Fruit fly (Drosophila melanogaster): Measurements from ENCODE around the gene puf.

DNA sequence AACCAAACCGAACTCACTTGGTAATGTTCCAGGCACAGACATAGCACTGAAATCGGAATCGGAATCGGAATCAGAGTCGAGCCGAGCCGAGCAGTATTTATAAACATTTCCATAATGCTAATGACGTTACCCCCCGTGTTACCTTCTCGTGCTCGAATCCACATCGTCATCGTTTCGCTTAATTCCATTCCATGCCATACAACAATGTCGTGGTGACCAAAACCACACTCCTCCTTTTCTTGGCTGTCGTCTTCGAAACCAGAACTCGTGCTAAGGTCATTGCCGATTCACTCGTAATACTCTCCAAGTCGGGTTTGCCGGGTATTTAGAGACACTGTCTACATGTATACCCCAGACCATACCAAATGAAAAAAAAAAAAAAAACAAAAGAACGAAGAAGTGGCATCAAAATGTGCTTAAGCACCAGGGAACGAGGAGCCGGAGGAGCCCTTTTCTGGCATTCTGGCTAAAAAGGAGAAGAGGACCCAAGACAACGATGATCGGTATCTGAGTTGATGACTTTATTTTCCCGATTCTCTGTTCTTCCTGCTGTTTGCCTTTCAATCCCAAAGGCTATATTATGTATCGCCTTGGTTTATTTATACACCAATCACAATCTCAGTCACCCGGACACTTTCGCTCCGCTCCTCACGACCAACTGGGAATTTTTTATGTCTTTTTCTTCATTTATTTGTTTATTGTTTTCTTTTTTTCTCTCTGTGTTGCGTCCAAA is 46.3 kb downstream of the puf start:
- TF ChIP-seq ttk (optimal IDR thresholded peaks at IDR 0.05), result no peak
- no peak for TF ChIP-seq Sin3A (optimal IDR thresholded peaks at IDR 0.05)
- no peak for TF ChIP-seq Myc (optimal IDR thresholded peaks at IDR 0.05)
- TF ChIP-seq h (optimal IDR thresholded peaks at IDR 0.05), result no peak
- no peak for TF ChIP-seq psq (optimal IDR thresholded peaks at IDR 0.05)

Data from Kc167 (cell line).